Worm (Caenorhabditis elegans) whole organism, late embryonic: ENCODE results near the gene str-141.

ENCODE experiments used
- ahr-1 ChIP-seq: sonication (generic microtip); optimal IDR thresholded peaks from 2 replicates; lab custom pipeline; 2016; ENCODE audit warnings: missing genetic modification characterization, missing compliant biosample characterization
- ceh-24 ChIP-seq: sonication (generic microtip); optimal IDR thresholded peaks from 2 replicates; lab custom pipeline; 2016; ENCODE audit warnings: mild to moderate bottlenecking, missing genetic modification characterization, missing compliant biosample characterization
- elt-4 ChIP-seq: sonication (generic microtip); optimal IDR thresholded peaks from 2 replicates; lab custom pipeline; 2016; ENCODE audit warnings: missing genetic modification characterization, missing compliant biosample characterization
- hlh-13 ChIP-seq: fragments of 200-800 bp; sonication (Bioruptor generic); optimal IDR thresholded peaks from 2 replicates; lab custom pipeline; 2018; ENCODE audit warnings: mild to moderate bottlenecking, missing genetic modification characterization, missing compliant biosample characterization
- hlh-30 ChIP-seq: sonication (generic microtip); optimal IDR thresholded peaks from 2 replicates; lab custom pipeline; 2017; ENCODE audit warnings: antibody characterized with exemption, missing genetic modification characterization, missing compliant biosample characterization; ENCODE audit not compliant: insufficient read depth
- odd-2 ChIP-seq: sonication (generic microtip); optimal IDR thresholded peaks from 2 replicates; lab custom pipeline; 2017; ENCODE audit warnings: antibody characterized with exemption, mild to moderate bottlenecking, missing genetic modification characterization, missing compliant biosample characterization
- pha-4 ChIP-seq: fragments of 150-350 bp; optimal IDR thresholded peaks from 2 replicates; lab custom pipeline; 2018; ENCODE audit warnings: missing biosample characterization, missing genetic modification reagents, missing genetic modification characterization
- sdc-2 ChIP-seq: sonication (generic microtip); optimal IDR thresholded peaks from 2 replicates; lab custom pipeline; 2016; ENCODE audit warnings: missing genotype, missing genetic modification characterization, missing compliant biosample characterization
- tbx-2 ChIP-seq: sonication (generic microtip); optimal IDR thresholded peaks from 2 replicates; lab custom pipeline; 2016; ENCODE audit warnings: missing genetic modification characterization, missing compliant biosample characterization
- ttx-3 ChIP-seq: sonication (generic microtip); optimal IDR thresholded peaks from 2 replicates; lab custom pipeline; 2016; ENCODE audit warnings: missing genetic modification reagents, missing genetic modification characterization, missing compliant biosample characterization

DNA sequence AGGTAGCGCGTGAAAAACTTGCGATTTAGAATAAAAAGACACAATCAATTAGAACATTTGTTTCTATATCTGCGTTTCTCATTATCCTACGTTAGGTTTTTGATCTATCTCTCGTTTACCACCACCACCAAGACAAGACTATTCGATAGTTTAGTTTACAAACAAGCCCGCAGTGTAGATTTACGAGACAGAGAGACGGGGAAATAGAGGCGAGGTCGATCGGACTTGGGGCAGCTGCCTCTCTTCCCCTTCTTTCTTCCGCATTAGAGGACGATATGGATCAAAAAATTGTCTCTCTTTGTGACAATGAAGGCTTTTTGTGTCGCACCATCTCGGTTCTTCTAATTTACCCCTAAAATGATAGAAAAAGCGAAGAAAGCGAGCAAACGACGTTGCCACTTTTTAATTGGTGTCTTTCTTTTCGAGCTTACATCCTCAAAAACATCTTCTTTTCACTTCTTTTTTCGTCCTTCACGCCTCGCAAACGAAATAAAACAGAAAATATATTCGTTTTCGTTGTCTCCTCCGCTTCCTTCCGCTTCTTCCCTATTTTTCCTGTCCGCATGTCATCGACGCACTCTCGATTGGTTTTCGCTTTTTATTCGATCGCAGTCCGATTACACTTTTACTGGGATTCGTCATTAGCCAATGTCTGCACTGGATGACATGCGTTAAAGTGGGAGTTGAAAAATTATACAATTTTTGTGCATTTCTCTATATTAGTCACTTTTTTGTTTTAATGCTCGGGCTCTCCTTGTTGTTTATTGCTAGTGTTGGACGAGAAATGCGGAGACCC lies 42.0 kb downstream of the str-141 start:
- TF ChIP-seq sdc-2 (tag; lab: Kevin White, UChicago) = no peak
- TF ChIP-seq ahr-1 = no peak
- TF ChIP-seq ceh-24 = no peak
- TF ChIP-seq tbx-2 (tag; lab: Kevin White, UChicago) = no peak
- TF ChIP-seq odd-2 (tag; lab: Kevin White, UChicago) = no peak
- no peak for TF ChIP-seq elt-4 (tag; lab: Kevin White, UChicago)
- no peak for TF ChIP-seq hlh-30
- TF ChIP-seq ttx-3 (tag; lab: Kevin White, UChicago) = no peak
- no peak for TF ChIP-seq pha-4 (tag; lab: Kevin White, UChicago)
- no peak for TF ChIP-seq hlh-13 (GFP tag; lab: Kevin White, UChicago)
